Worm (Caenorhabditis elegans) whole organism, L4 larva: Measurements from ENCODE around the gene Y46H3D.8.

Experiments used
- R02D3.7 ChIP-seq: fragments of 150-350 bp; sonication (generic microtip); optimal IDR thresholded peaks from 3 replicates; lab custom pipeline; 2014; ENCODE audit warnings: missing biosample characterization, missing genetic modification characterization
- ceh-28 ChIP-seq: fragments of 150-350 bp; optimal IDR thresholded peaks from 2 replicates; lab custom pipeline; 2014; ENCODE audit warnings: missing biosample characterization, missing genetic modification reagents, missing genetic modification characterization
- daf-19 ChIP-seq: fragments of 200-800 bp; sonication (Bioruptor generic); conservative IDR thresholded peaks from 2 replicates; pipeline ENCODE4 v1.3.6; 2022; ENCODE audit warnings: missing genetic modification characterization, missing compliant biosample characterization
- jun-1 ChIP-seq: fragments of 150-350 bp; optimal IDR thresholded peaks from 2 replicates; lab custom pipeline; 2014; ENCODE audit warnings: missing biosample characterization, missing genetic modification reagents, missing genetic modification characterization
- lin-13 ChIP-seq: fragments of 150-350 bp; optimal IDR thresholded peaks from 2 replicates; lab custom pipeline; 2014; ENCODE audit warnings: missing biosample characterization, missing genetic modification reagents, missing genetic modification characterization
- lin-15B ChIP-seq: fragments of 150-350 bp; sonication (generic microtip); optimal IDR thresholded peaks from 3 replicates; lab custom pipeline; 2014; ENCODE audit warnings: missing biosample characterization, missing genetic modification characterization
- lin-38 ChIP-seq: fragments of 200-800 bp; sonication (Bioruptor generic); IDR thresholded peaks from 2 replicates; pipeline ENCODE4 v1.3.6; 2022; ENCODE audit warnings: missing genetic modification reagents, missing genetic modification characterization, missing compliant biosample characterization
- mdl-1 ChIP-seq, 2 experiments: fragments of 150-350 bp in 1 of 2; sonication (generic microtip) in 1 of 2; optimal IDR thresholded peaks; 2 replicates each; lab custom pipeline; 2014 to 2017; ENCODE audit warnings: missing biosample characterization in 2 of 2, missing genetic modification characterization in 2 of 2
- mes-2 ChIP-seq: sonication (generic microtip); optimal IDR thresholded peaks from 2 replicates; lab custom pipeline; 2016; ENCODE audit warnings: missing genotype, mild to moderate bottlenecking, missing genetic modification characterization, missing compliant biosample characterization; ENCODE audit not compliant: poor library complexity, severe bottlenecking
- nhr-11 ChIP-seq: fragments of 150-350 bp; optimal IDR thresholded peaks from 2 replicates; lab custom pipeline; 2014; ENCODE audit warnings: missing biosample characterization, missing genetic modification characterization
- pqm-1 ChIP-seq: sonication (generic microtip); optimal IDR thresholded peaks from 2 replicates; lab custom pipeline; 2017; ENCODE audit warnings: missing biosample characterization, missing genetic modification characterization
- snpc-1.2 ChIP-seq: fragments of 200-800 bp; sonication (Bioruptor generic); IDR thresholded peaks from 2 replicates; pipeline ENCODE4 v1.3.6; 2022; ENCODE audit warnings: missing genetic modification reagents, missing genetic modification characterization, missing compliant biosample characterization
- snpc-4 ChIP-seq: fragments of 150-350 bp; optimal IDR thresholded peaks from 2 replicates; lab custom pipeline; 2014; ENCODE audit warnings: missing biosample characterization, missing genetic modification characterization
- zag-1 ChIP-seq: fragments of 150-350 bp; optimal IDR thresholded peaks from 2 replicates; lab custom pipeline; 2014; ENCODE audit warnings: missing biosample characterization, missing genetic modification characterization

- TF ChIP-seq daf-19 (GFP tag; lab: Robert Waterston, UW) (no peak), lin-13 (GFP tag; lab: Kevin White, UChicago) (no peak), mdl-1 (tag; optimal IDR thresholded peaks at IDR 0.05; lab: Kevin White, UChicago) (no peak), ceh-28 (tag; lab: Kevin White, UChicago) (no peak), lin-15B (no peak), mes-2 (no peak), jun-1 (no peak), lin-38 (GFP tag; lab: Robert Waterston, UW) (no peak), R02D3.7 (no peak), snpc-1.2 (GFP tag; lab: Robert Waterston, UW) (no peak), pqm-1 (tag; lab: Kevin White, UChicago) (no peak), zag-1 (no peak), nhr-11 (tag; lab: Kevin White, UChicago) (no peak), snpc-4 (no peak)
Observed at ce11 chrV:1642768-1643167, 11.7 kb upstream of the Y46H3D.8 start.
